Fruit fly (Drosophila melanogaster): ENCODE results near the gene NijA.
A peak's percentile ranks its signal among the peaks of the same experiment; 100 is the strongest.

Gene NijA

dm6 chr3L:10711352-10711751, 14.7 kb upstream of the NijA start:
- TF ChIP-seq CG1620 (GFP tag; optimal IDR thresholded peaks at IDR 0.05), result no peak
- TF ChIP-seq CG5204 (GFP tag; optimal IDR thresholded peaks at IDR 0.05), result no peak
- TF ChIP-seq bab1 (GFP tag; optimal IDR thresholded peaks at IDR 0.05), result no peak
- no peak for TF ChIP-seq CG7101 (tag; optimal IDR thresholded peaks at IDR 0.05)
- no peak for TF ChIP-seq Mnt (GFP tag; optimal IDR thresholded peaks at IDR 0.05)
- no peak for TF ChIP-seq Crg-1 (GFP tag; optimal IDR thresholded peaks at IDR 0.05)
- TF ChIP-seq toe (GFP tag; optimal IDR thresholded peaks at IDR 0.05), result no peak
- TF ChIP-seq Clk (GFP tag; optimal IDR thresholded peaks at IDR 0.05), result no peak
- no peak for TF ChIP-seq CG33017 (tag; optimal IDR thresholded peaks at IDR 0.05)
- no peak for TF ChIP-seq cic (GFP tag; optimal IDR thresholded peaks at IDR 0.05)

dm6 chr3L:10709132-10709531, 12.5 kb upstream of the NijA start:
- TF ChIP-seq CG7045 (GFP tag; optimal IDR thresholded peaks at IDR 0.05) (no peak), CG5204 (GFP tag; optimal IDR thresholded peaks at IDR 0.05) (no peak), toe (GFP tag; optimal IDR thresholded peaks at IDR 0.05) (no peak), pad (GFP tag; optimal IDR thresholded peaks at IDR 0.05) (no peak), CG33017 (tag; optimal IDR thresholded peaks at IDR 0.05) (no peak), bab1 (GFP tag; optimal IDR thresholded peaks at IDR 0.05) (no peak), CG7101 (tag; optimal IDR thresholded peaks at IDR 0.05) (no peak), ovo (GFP tag; optimal IDR thresholded peaks at IDR 0.05) (no peak)

dm6 chr3L:10704482-10704993, 7.9 kb upstream of the NijA start:
- TF ChIP-seq CG7045 (GFP tag; optimal IDR thresholded peaks at IDR 0.05), result peak; percentile 15
- no peak for TF ChIP-seq CG1620 (GFP tag; optimal IDR thresholded peaks at IDR 0.05)
- TF ChIP-seq kay (GFP tag; ENCODE audit: borderline replicate concordance), result no peak

- no peak for TF ChIP-seq CG14711 (tag; optimal IDR thresholded peaks at IDR 0.05)
- no peak for TF ChIP-seq Mnt (GFP tag; optimal IDR thresholded peaks at IDR 0.05)
- TF ChIP-seq CG33017 (tag; optimal IDR thresholded peaks at IDR 0.05), result no peak
- TF ChIP-seq CG12768 (GFP tag; optimal IDR thresholded peaks at IDR 0.05), result no peak
- TF ChIP-seq pad (GFP tag; optimal IDR thresholded peaks at IDR 0.05), result no peak
- no peak for TF ChIP-seq Crg-1 (GFP tag; optimal IDR thresholded peaks at IDR 0.05)
- TF ChIP-seq cnc (optimal IDR thresholded peaks at IDR 0.05), result no peak
- no peak for TF ChIP-seq kay (GFP tag; ENCODE audit: borderline replicate concordance)
- TF ChIP-seq Hr96 (GFP tag; optimal IDR thresholded peaks at IDR 0.05), result no peak
- no peak for TF ChIP-seq CG7101 (tag; optimal IDR thresholded peaks at IDR 0.05)
- TF ChIP-seq cic (GFP tag; optimal IDR thresholded peaks at IDR 0.05), result no peak
- no peak for TF ChIP-seq Clk (GFP tag; optimal IDR thresholded peaks at IDR 0.05)
- no peak for TF ChIP-seq CG1620 (GFP tag; optimal IDR thresholded peaks at IDR 0.05)
- no peak for TF ChIP-seq CG5204 (GFP tag; optimal IDR thresholded peaks at IDR 0.05)
- no peak for TF ChIP-seq ovo (GFP tag; optimal IDR thresholded peaks at IDR 0.05)
- no peak for TF ChIP-seq tj (GFP tag; optimal IDR thresholded peaks at IDR 0.05)
- no peak for TF ChIP-seq CG11617 (GFP tag; optimal IDR thresholded peaks at IDR 0.05)
- no peak for TF ChIP-seq CG7045 (GFP tag; optimal IDR thresholded peaks at IDR 0.05)
- TF ChIP-seq bab1 (GFP tag; optimal IDR thresholded peaks at IDR 0.05), result no peak
- TF ChIP-seq toe (GFP tag; optimal IDR thresholded peaks at IDR 0.05), result no peak
Observed at dm6 chr3L:10702216-10702615, 5.5 kb upstream of the NijA start.

- peak; percentile 17 for TF ChIP-seq ovo (GFP tag; optimal IDR thresholded peaks at IDR 0.05)
- TF ChIP-seq CG14711 (tag; optimal IDR thresholded peaks at IDR 0.05), result peak; percentile 38
- peak; percentile 66 for TF ChIP-seq CG7101 (tag; optimal IDR thresholded peaks at IDR 0.05)
- peak; percentile 5 for TF ChIP-seq Mnt (GFP tag; optimal IDR thresholded peaks at IDR 0.05)
- no peak for TF ChIP-seq Hr96 (GFP tag; optimal IDR thresholded peaks at IDR 0.05)
- peak; percentile 46 for TF ChIP-seq CG12768 (GFP tag; optimal IDR thresholded peaks at IDR 0.05)
- peak; percentile 59 for TF ChIP-seq pad (GFP tag; optimal IDR thresholded peaks at IDR 0.05)
- TF ChIP-seq Crg-1 (GFP tag; optimal IDR thresholded peaks at IDR 0.05), result peak; percentile 7
- TF ChIP-seq bab1 (GFP tag; optimal IDR thresholded peaks at IDR 0.05), result no peak
- TF ChIP-seq cnc (optimal IDR thresholded peaks at IDR 0.05), result no peak
- TF ChIP-seq CG7045 (GFP tag; optimal IDR thresholded peaks at IDR 0.05), result peak; percentile 43
- TF ChIP-seq CG5204 (GFP tag; optimal IDR thresholded peaks at IDR 0.05), result no peak
- TF ChIP-seq CG1620 (GFP tag; optimal IDR thresholded peaks at IDR 0.05), result peak; percentile 38
Observed at dm6 chr3L:10698182-10698581, 1.5 kb upstream of the NijA start.

- peak; percentile 30 for TF ChIP-seq cic (GFP tag; optimal IDR thresholded peaks at IDR 0.05)
- no peak for TF ChIP-seq CG12768 (GFP tag; optimal IDR thresholded peaks at IDR 0.05)
- TF ChIP-seq kay (GFP tag; ENCODE audit: borderline replicate concordance), result peak; percentile 93
- no peak for TF ChIP-seq Clk (GFP tag; optimal IDR thresholded peaks at IDR 0.05)
Observed at dm6 chr3L:10697413-10698118, 889 bp upstream of the NijA start.

dm6 chr3L:10693709-10694403, 2.8 kb downstream of the NijA start, which contains the start of gene ND-13B:
Gene ND-13B, minus strand, starts transcription at chr3L:10694108.
- TF ChIP-seq cic (GFP tag; optimal IDR thresholded peaks at IDR 0.05), result peak; percentile 6
- no peak for TF ChIP-seq Hr96 (GFP tag; optimal IDR thresholded peaks at IDR 0.05)
- TF ChIP-seq tj (GFP tag; optimal IDR thresholded peaks at IDR 0.05), result no peak
- peak; percentile 34 for TF ChIP-seq Mnt (GFP tag; optimal IDR thresholded peaks at IDR 0.05)
- TF ChIP-seq CG14711 (tag; optimal IDR thresholded peaks at IDR 0.05), result peak; percentile 55
- peak; percentile 56 for TF ChIP-seq CG1620 (GFP tag; optimal IDR thresholded peaks at IDR 0.05)
- TF ChIP-seq CG7101 (tag; optimal IDR thresholded peaks at IDR 0.05), result peak; percentile 54
- no peak for TF ChIP-seq bab1 (GFP tag; optimal IDR thresholded peaks at IDR 0.05)
- peak; percentile 76 for TF ChIP-seq CG12768 (GFP tag; optimal IDR thresholded peaks at IDR 0.05)
- TF ChIP-seq kay (GFP tag; ENCODE audit: borderline replicate concordance), result no peak
- TF ChIP-seq pad (GFP tag; optimal IDR thresholded peaks at IDR 0.05), result peak; percentile 70
- no peak for TF ChIP-seq toe (GFP tag; optimal IDR thresholded peaks at IDR 0.05)
- no peak for TF ChIP-seq CG33017 (tag; optimal IDR thresholded peaks at IDR 0.05)
- peak; percentile 55 for TF ChIP-seq Crg-1 (GFP tag; optimal IDR thresholded peaks at IDR 0.05)
- TF ChIP-seq Clk (GFP tag; optimal IDR thresholded peaks at IDR 0.05), result peak; percentile 63
- no peak for TF ChIP-seq CG11617 (GFP tag; optimal IDR thresholded peaks at IDR 0.05)
- no peak for TF ChIP-seq cnc (optimal IDR thresholded peaks at IDR 0.05)
- TF ChIP-seq CG7045 (GFP tag; optimal IDR thresholded peaks at IDR 0.05), result no peak
- no peak for TF ChIP-seq ovo (GFP tag; optimal IDR thresholded peaks at IDR 0.05)
- TF ChIP-seq CG5204 (GFP tag; optimal IDR thresholded peaks at IDR 0.05), result no peak
